Worm (Caenorhabditis elegans): ENCODE results near the gene cht-1.

ce11 chrX:3366782-3367181 is 33.0 kb downstream of the cht-1 start:
- TF ChIP-seq lin-35 (GFP tag; optimal IDR thresholded peaks at IDR 0.05), result no peak
- no peak for TF ChIP-seq ama-1 (optimal IDR thresholded peaks at IDR 0.05)
- no peak for TF ChIP-seq ama-1 (GFP tag; optimal IDR thresholded peaks at IDR 0.05)
- no peak for TF ChIP-seq nhr-90 (tag; optimal IDR thresholded peaks at IDR 0.05)
- no peak for TF ChIP-seq mes-4 (tag; optimal IDR thresholded peaks at IDR 0.05)
- no peak for TF ChIP-seq nfya-1 (tag; optimal IDR thresholded peaks at IDR 0.05; ENCODE audit: borderline replicate concordance, insufficient read depth)

All from whole organism, young adult.